Fruit fly (Drosophila melanogaster) whole organism, embryonic: ENCODE data around the gene CG43867.

Source experiments
- Aef1 ChIP-seq: fragments of 200-800 bp; sonication (Bioruptor generic); IDR thresholded peaks from 3 replicates; pipeline ENCODE4 v1.3.6; 2022; ENCODE audit warnings: missing biosample characterization, missing genetic modification characterization
- Atf6 ChIP-seq: fragments of 200-800 bp; sonication (Bioruptor generic); IDR thresholded peaks from 2 replicates; pipeline ENCODE4 v1.3.6; 2022; ENCODE audit warnings: missing biosample characterization, missing genetic modification characterization
- Bdp1 ChIP-seq: fragments of 200-800 bp; sonication (Bioruptor generic); optimal IDR thresholded peaks from 3 replicates; lab custom pipeline; 2016; ENCODE audit warnings: missing biosample characterization, missing genetic modification characterization
- CG10274 ChIP-seq: fragments of 200-800 bp; sonication (Bioruptor generic); optimal IDR thresholded peaks from 3 replicates; lab custom pipeline; 2017; ENCODE audit warnings: missing biosample characterization, mild to moderate bottlenecking, missing genetic modification characterization
- CG10565 ChIP-seq: fragments of 200-800 bp; sonication (Bioruptor generic); optimal IDR thresholded peaks from 3 replicates; lab custom pipeline; 2016; ENCODE audit warnings: missing biosample characterization, mild to moderate bottlenecking, missing genetic modification characterization
- CG11398 ChIP-seq: fragments of 200-800 bp; sonication (Bioruptor generic); optimal IDR thresholded peaks from 2 replicates; lab custom pipeline; 2016; ENCODE audit warnings: missing biosample characterization, missing genetic modification characterization
- CG13624 ChIP-seq: fragments of 200-800 bp; sonication (Bioruptor generic); optimal IDR thresholded peaks from 2 replicates; lab custom pipeline; 2016; ENCODE audit warnings: missing biosample characterization, missing genetic modification characterization
- CG13894 ChIP-seq: fragments of 200-800 bp; sonication (Bioruptor generic); optimal IDR thresholded peaks from 3 replicates; lab custom pipeline; 2018; ENCODE audit warnings: missing biosample characterization, mild to moderate bottlenecking, missing genetic modification characterization, moderate library complexity
- CG15073 ChIP-seq: fragments of 200-800 bp; sonication (Bioruptor generic); optimal IDR thresholded peaks from 2 replicates; lab custom pipeline; 2016; ENCODE audit warnings: missing biosample characterization, missing genetic modification characterization
- CG15479 ChIP-seq: fragments of 200-800 bp; sonication (Bioruptor generic); optimal IDR thresholded peaks from 3 replicates; lab custom pipeline; 2019; ENCODE audit warnings: missing biosample characterization, mild to moderate bottlenecking, missing genetic modification characterization, moderate library complexity
- CG17568 ChIP-seq: fragments of 200-800 bp; sonication (Bioruptor generic); optimal IDR thresholded peaks from 2 replicates; lab custom pipeline; 2018; ENCODE audit warnings: missing biosample characterization, mild to moderate bottlenecking, missing genetic modification characterization, moderate library complexity
- CG18262 ChIP-seq: fragments of 200-800 bp; optimal IDR thresholded peaks from 3 replicates; lab custom pipeline; 2019; ENCODE audit warnings: missing biosample characterization, mild to moderate bottlenecking, missing genetic modification characterization, moderate library complexity
- CG2116 ChIP-seq: fragments of 200-800 bp; sonication (Bioruptor generic); optimal IDR thresholded peaks from 3 replicates; lab custom pipeline; 2018; ENCODE audit warnings: missing biosample characterization, mild to moderate bottlenecking, missing genetic modification characterization
- CG2875 ChIP-seq: fragments of 200-800 bp; sonication (Bioruptor generic); optimal IDR thresholded peaks from 2 replicates; lab custom pipeline; 2017; ENCODE audit warnings: missing biosample characterization, mild to moderate bottlenecking, missing genetic modification characterization, missing genetic modification reagents
- CG30020 ChIP-seq: fragments of 200-800 bp; optimal IDR thresholded peaks from 2 replicates; lab custom pipeline; 2019; ENCODE audit warnings: missing biosample characterization, mild to moderate bottlenecking, missing genetic modification characterization, moderate library complexity
- CG3407 ChIP-seq: fragments of 200-800 bp; sonication (Bioruptor generic); optimal IDR thresholded peaks from 2 replicates; lab custom pipeline; 2018; ENCODE audit warnings: missing biosample characterization, mild to moderate bottlenecking, missing genetic modification characterization
- CG3995 ChIP-seq: fragments of 200-800 bp; sonication (Bioruptor generic); optimal IDR thresholded peaks from 3 replicates; lab custom pipeline; 2016; ENCODE audit warnings: missing biosample characterization, missing genetic modification characterization
- CG42726 ChIP-seq: fragments of 200-800 bp; sonication (Bioruptor generic); IDR thresholded peaks from 2 replicates; pipeline ENCODE4 v1.3.6; 2022; ENCODE audit warnings: missing biosample characterization, missing genetic modification characterization; ENCODE audit not compliant: partially characterized antibody
- CG4328 ChIP-seq: fragments of 200-800 bp; sonication (Bioruptor generic); optimal IDR thresholded peaks from 3 replicates; lab custom pipeline; 2017; ENCODE audit warnings: missing biosample characterization, missing genetic modification reagents, missing genetic modification characterization
- CG4360 ChIP-seq: fragments of 200-800 bp; sonication (Bioruptor generic); IDR thresholded peaks from 2 replicates; pipeline ENCODE4 v1.3.6; 2022; ENCODE audit warnings: missing biosample characterization, missing genetic modification characterization
- CG6683 ChIP-seq: fragments of 200-800 bp; sonication (Bioruptor generic); optimal IDR thresholded peaks from 2 replicates; lab custom pipeline; 2017; ENCODE audit warnings: missing biosample characterization, mild to moderate bottlenecking, missing genetic modification characterization, missing genetic modification reagents
- CG6791 ChIP-seq: fragments of 200-800 bp; sonication (Bioruptor generic); IDR thresholded peaks from 3 replicates; pipeline ENCODE4 v1.3.6; 2022; ENCODE audit warnings: missing biosample characterization, missing genetic modification characterization; ENCODE audit not compliant: partially characterized antibody
- CG7745 ChIP-seq: fragments of 200-800 bp; sonication (Bioruptor generic); optimal IDR thresholded peaks from 2 replicates; lab custom pipeline; 2018; ENCODE audit warnings: missing biosample characterization, mild to moderate bottlenecking, missing genetic modification characterization, moderate library complexity
- Gug ChIP-seq: fragments of 200-800 bp; sonication (Bioruptor generic); IDR thresholded peaks from 4 replicates; pipeline ENCODE4 v1.3.6; 2022; ENCODE audit warnings: missing biosample characterization, missing genetic modification characterization
- HHEX ChIP-seq: fragments of 200-800 bp; sonication (Bioruptor generic); optimal IDR thresholded peaks from 3 replicates; lab custom pipeline; 2017; ENCODE audit warnings: missing biosample characterization, mild to moderate bottlenecking, missing genetic modification characterization, missing genetic modification reagents
- Hsf ChIP-seq: fragments of 200-800 bp; sonication (Bioruptor generic); optimal IDR thresholded peaks from 3 replicates; lab custom pipeline; 2016; ENCODE audit warnings: missing biosample characterization, missing genetic modification characterization
- NC2α ChIP-seq: fragments of 200-800 bp; sonication (Bioruptor generic); optimal IDR thresholded peaks from 2 replicates; lab custom pipeline; 2016; ENCODE audit warnings: missing biosample characterization, missing genetic modification characterization
- Opbp ChIP-seq: fragments of 200-800 bp; sonication (Bioruptor generic); IDR thresholded peaks from 3 replicates; pipeline ENCODE4 v1.3.6; 2022; ENCODE audit warnings: missing biosample characterization, missing genetic modification characterization; ENCODE audit not compliant: partially characterized antibody
- Usf ChIP-seq: fragments of 200-800 bp; sonication (Bioruptor generic); optimal IDR thresholded peaks from 2 replicates; lab custom pipeline; 2017; ENCODE audit warnings: missing genotype, missing biosample characterization, missing genetic modification characterization
- YL-1 ChIP-seq: fragments of 200-800 bp; sonication (Bioruptor generic); optimal IDR thresholded peaks from 3 replicates; lab custom pipeline; 2017; ENCODE audit warnings: missing biosample characterization, mild to moderate bottlenecking, missing genetic modification characterization
- abd-A ChIP-seq: fragments of 200-800 bp; sonication (Bioruptor generic); optimal IDR thresholded peaks from 3 replicates; lab custom pipeline; 2019; ENCODE audit warnings: missing biosample characterization, mild to moderate bottlenecking, missing genetic modification characterization, moderate library complexity
- ac ChIP-seq: fragments of 200-800 bp; sonication (Bioruptor generic); optimal IDR thresholded peaks from 3 replicates; lab custom pipeline; 2017; ENCODE audit warnings: missing biosample characterization, mild to moderate bottlenecking, missing genetic modification characterization
- btn ChIP-seq: fragments of 200-800 bp; sonication (Bioruptor generic); optimal IDR thresholded peaks from 2 replicates; lab custom pipeline; 2016; ENCODE audit warnings: missing biosample characterization, missing genetic modification characterization
- caup ChIP-seq: fragments of 200-800 bp; sonication (Bioruptor generic); optimal IDR thresholded peaks from 3 replicates; lab custom pipeline; 2017; ENCODE audit warnings: missing biosample characterization, mild to moderate bottlenecking, missing genetic modification characterization, moderate library complexity; ENCODE audit not compliant: severe bottlenecking
- danr ChIP-seq: fragments of 200-800 bp; sonication (Bioruptor generic); IDR thresholded peaks from 2 replicates; pipeline ENCODE4 v1.3.6; 2022; ENCODE audit warnings: missing biosample characterization, missing genetic modification characterization
- dysf ChIP-seq: fragments of 200-800 bp; sonication (Bioruptor generic); IDR thresholded peaks from 3 replicates; pipeline ENCODE4 v1.3.6; 2022; ENCODE audit warnings: missing biosample characterization, missing genetic modification characterization
- fd96Cb ChIP-seq: fragments of 200-800 bp; sonication (Bioruptor generic); optimal IDR thresholded peaks from 2 replicates; lab custom pipeline; 2018; ENCODE audit warnings: missing biosample characterization, mild to moderate bottlenecking, missing genetic modification characterization, moderate library complexity
- gt ChIP-seq: fragments of 200-800 bp; sonication (Bioruptor generic); IDR thresholded peaks from 2 replicates; pipeline ENCODE4 v1.3.6; 2022; ENCODE audit warnings: missing biosample characterization, missing genetic modification characterization
- ham ChIP-seq: fragments of 200-800 bp; sonication (Bioruptor generic); IDR thresholded peaks from 2 replicates; pipeline ENCODE4 v1.3.6; 2022; ENCODE audit warnings: missing biosample characterization, missing genetic modification characterization
- mld ChIP-seq: fragments of 200-800 bp; sonication (Bioruptor generic); IDR thresholded peaks from 3 replicates; pipeline ENCODE4 v1.3.6; 2022; ENCODE audit warnings: missing biosample characterization, missing genetic modification characterization; ENCODE audit not compliant: partially characterized antibody
- pan ChIP-seq, 4 experiments: fragments of >200 bp in 3 of 4; fragments of 200-800 bp in 1 of 4; sonication (Bioruptor generic) in 1 of 4; optimal IDR thresholded peaks in 3 of 4; IDR thresholded peaks in 1 of 4; 2 replicates each; pipeline versions ENCODE4 v1.3.6 to Lab custom; 2017 to 2022; ENCODE audit warnings: missing biosample characterization in 2 of 4, missing genetic modification characterization in 2 of 4, mixed read lengths in 1 of 4
- peb ChIP-seq: fragments of 200-800 bp; sonication (Bioruptor generic); IDR thresholded peaks from 2 replicates; pipeline ENCODE4 v1.3.6; 2022; ENCODE audit warnings: missing biosample characterization, missing genetic modification characterization
- pita ChIP-seq: fragments of 200-800 bp; sonication (Bioruptor generic); optimal IDR thresholded peaks from 2 replicates; lab custom pipeline; 2017; ENCODE audit warnings: missing biosample characterization, mild to moderate bottlenecking, missing genetic modification characterization
- pros ChIP-seq: fragments of 200-800 bp; sonication (Bioruptor generic); optimal IDR thresholded peaks from 3 replicates; lab custom pipeline; 2019; ENCODE audit warnings: missing biosample characterization, mild to moderate bottlenecking, missing genetic modification characterization, moderate library complexity
- salm ChIP-seq: fragments of 200-800 bp; sonication (Bioruptor generic); optimal IDR thresholded peaks from 2 replicates; lab custom pipeline; 2018; ENCODE audit warnings: missing biosample characterization, mild to moderate bottlenecking, missing genetic modification characterization
- sc ChIP-seq, 3 experiments: fragments of >200 bp in 2 of 3; fragments of 200-800 bp in 1 of 3; sonication (Bioruptor generic) in 1 of 3; optimal IDR thresholded peaks; 2 replicates in 2 of 3; 3 replicates in 1 of 3; lab custom pipeline; 2017; ENCODE audit warnings: mild to moderate bottlenecking in 1 of 3, missing biosample characterization in 1 of 3, missing genetic modification characterization in 1 of 3, missing genetic modification reagents in 1 of 3

Gene CG43867

DNA sequence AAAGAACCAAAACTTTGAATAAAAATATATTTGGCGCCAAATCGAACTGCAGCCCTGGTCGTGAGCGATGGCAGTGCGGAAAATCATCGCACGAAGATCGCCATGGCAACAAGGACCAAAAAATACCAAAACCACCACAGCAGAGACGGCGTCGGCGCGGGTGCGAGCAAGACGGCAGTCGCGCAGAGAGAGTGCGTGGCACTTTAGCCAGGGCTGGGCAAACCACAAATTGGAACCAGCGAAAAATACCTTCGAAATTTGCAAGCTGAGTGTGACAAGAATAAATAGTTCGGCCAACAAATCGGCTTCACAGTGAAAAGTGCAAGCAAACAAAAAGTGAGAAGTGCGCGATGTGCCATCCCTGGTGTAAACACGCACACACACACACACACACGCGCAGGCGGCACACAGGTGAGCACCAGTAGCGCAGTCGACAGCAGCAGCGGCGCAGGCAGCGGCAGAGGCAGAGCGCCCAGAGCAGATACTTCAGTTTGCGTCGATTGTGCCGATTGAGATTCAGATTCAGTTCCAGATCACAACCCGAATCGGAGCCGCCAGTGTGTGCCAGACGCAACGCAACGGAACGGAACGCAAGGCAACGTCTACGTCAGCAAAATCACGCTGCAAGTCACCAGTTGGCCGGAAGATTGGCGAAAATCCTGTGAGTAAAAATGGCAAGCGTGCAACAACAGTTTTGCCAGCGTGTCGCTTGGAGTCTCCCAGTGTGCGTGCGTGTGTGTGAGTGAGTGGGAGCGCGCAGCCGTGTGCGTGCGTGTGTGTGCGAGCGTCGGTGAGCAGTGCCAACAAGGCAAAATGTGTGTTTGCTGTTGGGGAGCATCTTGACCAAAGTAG lies 7.5 kb upstream of the CG43867 start, which contains the start of gene TRAM (continued):
- TF ChIP-seq pros (GFP tag; lab: Kevin White, UChicago): peak; percentile 78
- peak; percentile 99 for TF ChIP-seq Aef1 (GFP tag; lab: Robert Waterston, UW)
- peak; percentile 95 for TF ChIP-seq CG18262
- TF ChIP-seq dysf (GFP tag; lab: Robert Waterston, UW): peak; percentile 99
- TF ChIP-seq btn (GFP tag; lab: Kevin White, UChicago): peak; percentile 96
- no peak for TF ChIP-seq sc (optimal IDR thresholded peaks at IDR 0.05; lab: Kevin White, UChicago)
- peak; percentile 97 for TF ChIP-seq sc (GFP tag; optimal IDR thresholded peaks at IDR 0.05; lab: Kevin White, UChicago)
- peak; percentile 98 for TF ChIP-seq peb
- TF ChIP-seq abd-A: no peak
- peak; percentile 99 for TF ChIP-seq HHEX (GFP tag; lab: Kevin White, UChicago)
- TF ChIP-seq NC2α (GFP tag; lab: Kevin White, UChicago): peak; percentile 98
- peak; percentile 99 for TF ChIP-seq Atf6 (GFP tag; lab: Robert Waterston, UW)
- peak; percentile 98 for TF ChIP-seq Usf
- peak; percentile 95 for TF ChIP-seq CG6683 (GFP tag; lab: Kevin White, UChicago)
- peak; percentile 82 for TF ChIP-seq CG42726 (GFP tag; lab: Robert Waterston, UW)
- peak; percentile 88 for TF ChIP-seq CG4360 (GFP tag; lab: Robert Waterston, UW)
- TF ChIP-seq Hsf (GFP tag; lab: Kevin White, UChicago): peak; percentile 98
- TF ChIP-seq mld: peak; percentile 69; the same call in 1 of the 3 replicates
- peak; percentile 89 for TF ChIP-seq CG3995 (GFP tag; lab: Kevin White, UChicago)
- peak; percentile 98 for TF ChIP-seq CG2875
- peak; percentile 93 for TF ChIP-seq salm
- peak; percentile 95 for TF ChIP-seq ac (GFP tag; lab: Kevin White, UChicago)
- peak; percentile 98 for TF ChIP-seq CG11398 (GFP tag; lab: Kevin White, UChicago)
- peak; percentile 84; the same call in 2 of the 3 replicates for TF ChIP-seq Opbp (GFP tag; lab: Robert Waterston, UW)
- peak; percentile 96 for TF ChIP-seq fd96Cb (tag; lab: Kevin White, UChicago)
- TF ChIP-seq ham (GFP tag; lab: Robert Waterston, UW): peak; percentile 98
- TF ChIP-seq CG30020 (tag; lab: Kevin White, UChicago): peak; percentile 85
- TF ChIP-seq gt (GFP tag; lab: Robert Waterston, UW): peak; percentile 97
- TF ChIP-seq YL-1 (GFP tag; lab: Kevin White, UChicago): peak; percentile 99
- peak; percentile 87 for TF ChIP-seq CG2116 (GFP tag; lab: Kevin White, UChicago)
- TF ChIP-seq CG15073 (GFP tag; lab: Kevin White, UChicago): peak; percentile 83
- TF ChIP-seq CG17568 (GFP tag; lab: Kevin White, UChicago): no peak
- peak; percentile 98 for TF ChIP-seq CG13624
- peak; percentile 68 for TF ChIP-seq CG7745 (tag; lab: Kevin White, UChicago)
- peak; percentile 82 for TF ChIP-seq CG6791 (GFP tag; lab: Robert Waterston, UW)
- peak; percentile 89 for TF ChIP-seq CG10565 (GFP tag; lab: Kevin White, UChicago)
- no peak for TF ChIP-seq pita
- peak; percentile 97 for TF ChIP-seq CG3407 (GFP tag; lab: Kevin White, UChicago)
- TF ChIP-seq caup: peak; percentile 98
- peak; percentile 91 for TF ChIP-seq CG10274 (GFP tag; lab: Kevin White, UChicago)
- peak; percentile 68 for TF ChIP-seq CG15479 (GFP tag; lab: Kevin White, UChicago)
- TF ChIP-seq danr (GFP tag; lab: Robert Waterston, UW): peak; percentile 97
- no peak for TF ChIP-seq pan (optimal IDR thresholded peaks at IDR 0.05; lab: Kevin White, UChicago)
- TF ChIP-seq pan (GFP tag; optimal IDR thresholded peaks at IDR 0.05 in 1 of 2, IDR thresholded peaks at IDR 0.05 in 1 of 2): peak in 1 of 2 experiments; percentile 99
- TF ChIP-seq Gug: peak; percentile 99
- TF ChIP-seq Bdp1: peak; percentile 93
- TF ChIP-seq CG13894 (tag; lab: Kevin White, UChicago): peak; percentile 97
- TF ChIP-seq CG4328: peak; percentile 99
